Worm (Caenorhabditis elegans) whole organism, L1 larva: ENCODE results near the gene nhr-19.
A peak's percentile ranks its signal among the peaks of the same experiment; 100 is the strongest.

Experiments used
- C04F5.9 ChIP-seq: sonication (generic microtip); optimal IDR thresholded peaks from 2 replicates; lab custom pipeline; 2016; ENCODE audit warnings: missing genetic modification characterization, missing compliant biosample characterization
- F16B12.6 ChIP-seq: fragments of 150-350 bp; optimal IDR thresholded peaks from 2 replicates; lab custom pipeline; 2014; ENCODE audit warnings: missing biosample characterization, missing genetic modification characterization
- ama-1 ChIP-seq: fragments of 150-350 bp; optimal IDR thresholded peaks from 2 replicates; lab custom pipeline; 2014
- ceh-88 ChIP-seq: fragments of 200-800 bp; sonication (Bioruptor generic); IDR thresholded peaks from 2 replicates; pipeline ENCODE4 v1.3.6; 2022; ENCODE audit warnings: missing genetic modification characterization, missing compliant biosample characterization
- dsc-1 ChIP-seq: sonication (generic microtip); optimal IDR thresholded peaks from 2 replicates; lab custom pipeline; 2016; ENCODE audit warnings: mild to moderate bottlenecking, missing genetic modification characterization, missing compliant biosample characterization
- efl-1 ChIP-seq, 4 experiments: fragments of 150-350 bp; optimal IDR thresholded peaks in 3 of 4; peaks in 1 of 4; 1 replicate in 1 of 4; 2 replicates in 3 of 4; lab custom pipeline; 2014; ENCODE audit warnings: missing biosample characterization in 2 of 4, missing genetic modification characterization in 2 of 4, missing genetic modification reagents in 2 of 4
- elt-2 ChIP-seq: sonication (generic microtip); optimal IDR thresholded peaks from 2 replicates; lab custom pipeline; 2016; ENCODE audit warnings: missing genetic modification characterization, mild to moderate bottlenecking, inconsistent platforms, missing compliant biosample characterization, missing genetic modification reagents
- elt-3 ChIP-seq, 6 experiments: fragments of 150-350 bp in 1 of 6; sonication (generic microtip); optimal IDR thresholded peaks; 2 replicates each; lab custom pipeline; 2017 to 2018; ENCODE audit warnings: missing biosample characterization in 6 of 6, missing genetic modification characterization in 6 of 6, inconsistent platforms in 1 of 6
- fkh-4 ChIP-seq: sonication (generic microtip); optimal IDR thresholded peaks from 2 replicates; lab custom pipeline; 2016; ENCODE audit warnings: missing compliant biosample characterization, missing genetic modification characterization, borderline replicate concordance
- fkh-8 ChIP-seq: sonication (generic microtip); optimal IDR thresholded peaks from 2 replicates; lab custom pipeline; 2016; ENCODE audit warnings: mild to moderate bottlenecking, missing genetic modification characterization, missing compliant biosample characterization
- isw-1 ChIP-seq: fragments of 200-800 bp; sonication (Bioruptor generic); IDR thresholded peaks from 2 replicates; pipeline ENCODE4 v1.3.6; 2022; ENCODE audit warnings: missing genetic modification characterization, missing compliant biosample characterization
- jun-1 ChIP-seq: fragments of 150-350 bp; optimal IDR thresholded peaks from 2 replicates; lab custom pipeline; 2014; ENCODE audit warnings: missing biosample characterization, missing genetic modification reagents, missing genetic modification characterization
- lin-14 ChIP-seq: fragments of 200-800 bp; sonication (Bioruptor generic); optimal IDR thresholded peaks from 2 replicates; lab custom pipeline; 2018; ENCODE audit warnings: mild to moderate bottlenecking, missing genetic modification characterization, moderate library complexity, missing compliant biosample characterization
- lin-15B ChIP-seq: fragments of 150-350 bp; sonication (generic microtip); optimal IDR thresholded peaks from 3 replicates; lab custom pipeline; 2014; ENCODE audit warnings: missing biosample characterization, missing genetic modification characterization
- lsy-2 ChIP-seq, 2 experiments: fragments of 150-350 bp; optimal IDR thresholded peaks; 2 replicates each; lab custom pipeline; 2014; ENCODE audit warnings: missing biosample characterization in 2 of 2, missing genetic modification characterization in 2 of 2
- mep-1 ChIP-seq: fragments of 150-350 bp; optimal IDR thresholded peaks from 2 replicates; lab custom pipeline; 2014; ENCODE audit warnings: missing biosample characterization, missing genetic modification characterization
- nhr-12 ChIP-seq: sonication (generic microtip); optimal IDR thresholded peaks from 2 replicates; lab custom pipeline; 2017; ENCODE audit warnings: missing biosample characterization, missing genetic modification characterization
- nhr-19 ChIP-seq: fragments of 200-800 bp; sonication (Bioruptor generic); conservative IDR thresholded peaks from 2 replicates; pipeline ENCODE4 v1.3.6; 2022; ENCODE audit warnings: missing genetic modification characterization, missing compliant biosample characterization
- nhr-20 ChIP-seq: sonication (generic microtip); optimal IDR thresholded peaks from 2 replicates; lab custom pipeline; 2016; ENCODE audit warnings: mild to moderate bottlenecking, missing genetic modification characterization, missing compliant biosample characterization
- nhr-47 ChIP-seq: sonication (generic microtip); optimal IDR thresholded peaks from 2 replicates; lab custom pipeline; 2016; ENCODE audit warnings: mild to moderate bottlenecking, missing genetic modification characterization, moderate library complexity, missing compliant biosample characterization
- nhr-71 ChIP-seq: sonication (generic microtip); optimal IDR thresholded peaks from 2 replicates; lab custom pipeline; 2016; ENCODE audit warnings: mild to moderate bottlenecking, missing genetic modification characterization, moderate library complexity, missing compliant biosample characterization
- nhr-77 ChIP-seq: fragments of 150-350 bp; optimal IDR thresholded peaks from 2 replicates; lab custom pipeline; 2014; ENCODE audit warnings: missing biosample characterization, missing genetic modification characterization
- nhr-85 ChIP-seq: sonication (generic microtip); peaks from one replicate; lab custom pipeline; 2016; ENCODE audit warnings: missing genetic modification characterization, inconsistent platforms, missing compliant biosample characterization
- nhr-90 ChIP-seq: sonication (generic microtip); optimal IDR thresholded peaks from 2 replicates; lab custom pipeline; 2016; ENCODE audit warnings: mild to moderate bottlenecking, missing genetic modification characterization, missing compliant biosample characterization; ENCODE audit not compliant: poor library complexity
- pag-3 ChIP-seq: sonication (generic microtip); optimal IDR thresholded peaks from 2 replicates; lab custom pipeline; 2017; ENCODE audit warnings: missing genetic modification characterization, mild to moderate bottlenecking, missing compliant biosample characterization, antibody characterized with exemption, borderline replicate concordance; ENCODE audit not compliant: insufficient read depth
- rnt-1 ChIP-seq: sonication (generic microtip); optimal IDR thresholded peaks from 2 replicates; lab custom pipeline; 2016; ENCODE audit warnings: mild to moderate bottlenecking, missing genetic modification characterization, moderate library complexity, missing compliant biosample characterization
- snu-23 ChIP-seq: sonication (generic microtip); optimal IDR thresholded peaks from 2 replicates; lab custom pipeline; 2016; ENCODE audit warnings: missing genetic modification characterization, missing compliant biosample characterization
- unc-130 ChIP-seq: fragments of 150-350 bp; optimal IDR thresholded peaks from 2 replicates; lab custom pipeline; 2017; ENCODE audit warnings: missing biosample characterization, missing genetic modification characterization, inconsistent platforms
- vab-15 ChIP-seq: sonication (generic microtip); optimal IDR thresholded peaks from 2 replicates; lab custom pipeline; 2017; ENCODE audit warnings: missing genotype, mild to moderate bottlenecking, missing genetic modification characterization, missing compliant biosample characterization
- zip-4 ChIP-seq: fragments of 200-800 bp; sonication (Bioruptor generic); optimal IDR thresholded peaks from 2 replicates; lab custom pipeline; 2018; ENCODE audit warnings: mild to moderate bottlenecking, missing genetic modification characterization, moderate library complexity, missing compliant biosample characterization
- ztf-4 ChIP-seq: fragments of 150-350 bp; optimal IDR thresholded peaks from 2 replicates; lab custom pipeline; 2014; ENCODE audit warnings: missing biosample characterization, missing genetic modification characterization

nhr-19 gene

DNA sequence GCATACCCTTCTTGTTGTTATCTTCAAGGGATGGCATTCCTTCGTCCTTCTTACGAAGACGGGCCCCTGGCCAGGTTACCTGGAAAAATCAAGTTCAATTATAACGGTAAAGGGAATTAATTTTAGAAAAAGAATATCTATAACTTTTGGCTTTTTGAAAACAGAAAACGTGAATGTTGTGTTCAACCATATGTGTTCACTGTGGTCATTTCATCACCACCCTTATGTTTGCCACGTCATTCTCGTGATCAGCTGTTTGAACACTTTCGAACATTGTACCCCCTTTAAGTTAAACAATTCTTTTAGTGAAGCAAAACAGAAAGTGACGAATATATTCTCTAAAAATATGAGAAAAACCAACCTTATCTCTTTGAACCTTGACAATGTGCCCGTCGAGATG lies 13.4 kb upstream of the nhr-19 start:
- TF ChIP-seq ceh-88 (GFP tag; lab: Robert Waterston, UW) (no peak), pag-3 (tag; lab: Kevin White, UChicago) (no peak), nhr-85 (tag; lab: Kevin White, UChicago) (peak; percentile 26), isw-1 (GFP tag; lab: Robert Waterston, UW) (no peak), C04F5.9 (tag; lab: Kevin White, UChicago) (no peak), efl-1 (optimal IDR thresholded peaks at IDR 0.05; lab: Kevin White, UChicago) (no peak), efl-1 (GFP tag; optimal IDR thresholded peaks at IDR 0.05 in 1 of 2; lab: Kevin White, UChicago) (peak in 1 of 2 experiments; percentile 39), ama-1 (lab: Kevin White, UChicago) (no peak)

DNA sequence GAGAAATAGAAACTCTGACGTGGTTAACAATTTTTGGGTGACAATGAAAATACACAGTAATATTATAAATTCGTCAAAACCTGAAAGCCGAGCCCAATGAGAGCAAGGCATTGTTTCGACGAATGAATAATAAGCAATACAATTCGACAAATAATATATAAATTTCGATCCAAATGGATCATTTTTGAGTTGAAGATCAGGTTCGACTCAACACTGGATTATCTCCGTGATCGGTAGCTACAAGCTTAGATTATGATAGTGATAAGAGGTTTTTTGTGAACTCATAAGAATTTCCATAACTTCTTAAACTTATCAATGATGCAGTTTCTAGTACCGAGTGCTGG lies 12.5 kb upstream of the nhr-19 start:
- peak; percentile 25 for TF ChIP-seq nhr-90 (tag; lab: Kevin White, UChicago)
- peak; percentile 19 for TF ChIP-seq snu-23
- no peak for TF ChIP-seq lsy-2 (tag; optimal IDR thresholded peaks at IDR 0.05; lab: Kevin White, UChicago)
- TF ChIP-seq jun-1 (tag; lab: Kevin White, UChicago), result peak; percentile 2
- TF ChIP-seq zip-4 (GFP tag; lab: Kevin White, UChicago), result peak; percentile 16
- peak; percentile 21 for TF ChIP-seq lin-14 (GFP tag; lab: Kevin White, UChicago)

ce11 chrII:9617039-9617901 lies 11.9 kb upstream of the nhr-19 start, which contains the start of gene hal-3:
Gene hal-3, minus strand, starts transcription at chrII:9617125.
- TF ChIP-seq dsc-1, result no peak
- TF ChIP-seq ama-1 (lab: Kevin White, UChicago), result peak; percentile 16
- no peak for TF ChIP-seq rnt-1 (tag; lab: Kevin White, UChicago)
- TF ChIP-seq ztf-4 (tag; lab: Kevin White, UChicago), result peak; percentile 5
- TF ChIP-seq nhr-47, result peak; percentile 1
- TF ChIP-seq efl-1 (optimal IDR thresholded peaks at IDR 0.05; lab: Kevin White, UChicago), result no peak
- peak in 1 of 2 experiments; percentile 77 for TF ChIP-seq efl-1 (GFP tag; optimal IDR thresholded peaks at IDR 0.05 in 1 of 2; lab: Kevin White, UChicago)
- TF ChIP-seq lsy-2 (tag; optimal IDR thresholded peaks at IDR 0.05; lab: Kevin White, UChicago), result peak in 1 of 2 experiments; percentile 54

ce11 chrII:9614728-9615127 lies 9.4 kb upstream of the nhr-19 start, which contains the start of gene hlh-6:
Gene hlh-6, minus strand, starts transcription at chrII:9614828.
- no peak for TF ChIP-seq jun-1 (tag; lab: Kevin White, UChicago)
- TF ChIP-seq lin-14 (GFP tag; lab: Kevin White, UChicago), result no peak
- no peak for TF ChIP-seq snu-23

- TF ChIP-seq zip-4 (GFP tag; lab: Kevin White, UChicago) (no peak), unc-130 (tag; lab: Kevin White, UChicago) (no peak), nhr-12 (tag; lab: Kevin White, UChicago) (no peak)
These were observed 6.1 kb upstream of the nhr-19 start, which contains the start of the genes T15H9.5 and T15H9.4 for ce11 chrII:9611347-9611923. Gene T15H9.5, minus strand, starts transcription at chrII:9611447. Gene T15H9.4, plus strand, starts transcription at chrII:9611873.

ce11 chrII:9609296-9609695 lies 4.0 kb upstream of the nhr-19 start, which contains the start of gene pap-2:
Gene pap-2, minus strand, starts transcription at chrII:9609396.
- no peak for TF ChIP-seq elt-3 (tag; optimal IDR thresholded peaks at IDR 0.05; lab: Kevin White, UChicago)
- no peak for TF ChIP-seq vab-15 (tag; lab: Kevin White, UChicago)
- no peak for TF ChIP-seq F16B12.6 (tag; lab: Kevin White, UChicago)
- TF ChIP-seq fkh-4 (tag; lab: Kevin White, UChicago), result no peak
- TF ChIP-seq efl-1 (optimal IDR thresholded peaks at IDR 0.05; lab: Kevin White, UChicago), result no peak
- TF ChIP-seq efl-1 (GFP tag; optimal IDR thresholded peaks at IDR 0.05 in 1 of 2; lab: Kevin White, UChicago), result no peak
- no peak for TF ChIP-seq nhr-77 (tag; lab: Kevin White, UChicago)
- TF ChIP-seq rnt-1 (tag; lab: Kevin White, UChicago), result no peak
- no peak for TF ChIP-seq nhr-71
- no peak for TF ChIP-seq fkh-8 (tag; lab: Kevin White, UChicago)
- no peak for TF ChIP-seq elt-2
- no peak for TF ChIP-seq lin-15B (tag; lab: Kevin White, UChicago)
- no peak for TF ChIP-seq lsy-2 (tag; optimal IDR thresholded peaks at IDR 0.05; lab: Kevin White, UChicago)
- TF ChIP-seq nhr-20 (tag; lab: Kevin White, UChicago), result no peak
- TF ChIP-seq mep-1 (tag; lab: Kevin White, UChicago), result no peak
- TF ChIP-seq isw-1 (GFP tag; lab: Robert Waterston, UW), result no peak
- TF ChIP-seq nhr-19 (GFP tag; lab: Robert Waterston, UW), result no peak
- no peak for TF ChIP-seq snu-23
- no peak for TF ChIP-seq ama-1 (lab: Kevin White, UChicago)
